Worm (Caenorhabditis elegans) whole organism, L1 larva: Measurements from ENCODE around the gene rig-6.

Experiments used
- C16A3.4 ChIP-seq: fragments of 150-350 bp; optimal IDR thresholded peaks from 2 replicates; lab custom pipeline; 2014; ENCODE audit warnings: missing biosample characterization, missing genetic modification characterization
- F16B12.6 ChIP-seq: fragments of 150-350 bp; optimal IDR thresholded peaks from 2 replicates; lab custom pipeline; 2014; ENCODE audit warnings: missing biosample characterization, missing genetic modification characterization
- Y116A8C.19 ChIP-seq: sonication (generic microtip); optimal IDR thresholded peaks from 2 replicates; lab custom pipeline; 2016; ENCODE audit warnings: missing compliant biosample characterization, missing genetic modification characterization, borderline replicate concordance
- alr-1 ChIP-seq: fragments of 200-800 bp; sonication (Bioruptor generic); optimal IDR thresholded peaks from 2 replicates; lab custom pipeline; 2018; ENCODE audit warnings: borderline replicate concordance, mild to moderate bottlenecking, missing genetic modification characterization, missing compliant biosample characterization
- ceh-63 ChIP-seq: fragments of 200-800 bp; sonication (Bioruptor generic); optimal IDR thresholded peaks from 2 replicates; lab custom pipeline; 2018; ENCODE audit warnings: mild to moderate bottlenecking, missing genetic modification characterization, missing compliant biosample characterization
- ceh-8 ChIP-seq: fragments of 200-800 bp; sonication (Bioruptor generic); optimal IDR thresholded peaks from 2 replicates; lab custom pipeline; 2018; ENCODE audit warnings: mild to moderate bottlenecking, missing genetic modification characterization, moderate library complexity, missing compliant biosample characterization
- ceh-82 ChIP-seq, 3 experiments: fragments of 150-350 bp in 1 of 3; sonication (generic microtip) in 2 of 3; optimal IDR thresholded peaks; 2 replicates each; lab custom pipeline; 2014 to 2017; ENCODE audit warnings: missing biosample characterization in 3 of 3, missing genetic modification characterization in 3 of 3
- ces-1 ChIP-seq: fragments of 150-350 bp; optimal IDR thresholded peaks from 2 replicates; lab custom pipeline; 2014; ENCODE audit warnings: missing biosample characterization, missing genetic modification reagents, missing genetic modification characterization
- dpl-1 ChIP-seq, 3 experiments: fragments of 150-350 bp in 2 of 3; sonication (generic microtip) in 1 of 3; optimal IDR thresholded peaks; 2 replicates each; lab custom pipeline; 2014 to 2017; ENCODE audit warnings: missing biosample characterization in 3 of 3, missing genetic modification characterization in 3 of 3, missing genetic modification reagents in 3 of 3
- dsc-1 ChIP-seq: sonication (generic microtip); optimal IDR thresholded peaks from 2 replicates; lab custom pipeline; 2016; ENCODE audit warnings: mild to moderate bottlenecking, missing genetic modification characterization, missing compliant biosample characterization
- egl-13 ChIP-seq: sonication (generic microtip); optimal IDR thresholded peaks from 2 replicates; lab custom pipeline; 2016; ENCODE audit warnings: missing genotype, missing genetic modification reagents, missing genetic modification characterization, missing compliant biosample characterization
- elt-2 ChIP-seq: sonication (generic microtip); optimal IDR thresholded peaks from 2 replicates; lab custom pipeline; 2016; ENCODE audit warnings: missing genetic modification characterization, mild to moderate bottlenecking, inconsistent platforms, missing compliant biosample characterization, missing genetic modification reagents
- ets-5 ChIP-seq: fragments of 200-800 bp; sonication (Bioruptor generic); IDR thresholded peaks from 2 replicates; pipeline ENCODE4 v1.3.6; 2022; ENCODE audit warnings: missing genetic modification characterization, missing compliant biosample characterization
- fkh-10 ChIP-seq: sonication (generic microtip); optimal IDR thresholded peaks from 2 replicates; lab custom pipeline; 2017; ENCODE audit warnings: missing biosample characterization, missing genetic modification reagents, missing genetic modification characterization
- fkh-4 ChIP-seq: sonication (generic microtip); optimal IDR thresholded peaks from 2 replicates; lab custom pipeline; 2016; ENCODE audit warnings: missing compliant biosample characterization, missing genetic modification characterization, borderline replicate concordance
- fkh-8 ChIP-seq: sonication (generic microtip); optimal IDR thresholded peaks from 2 replicates; lab custom pipeline; 2016; ENCODE audit warnings: mild to moderate bottlenecking, missing genetic modification characterization, missing compliant biosample characterization
- fos-1 ChIP-seq: fragments of 150-350 bp; optimal IDR thresholded peaks from 2 replicates; lab custom pipeline; 2014; ENCODE audit warnings: missing biosample characterization, missing genetic modification characterization
- hpl-2 ChIP-seq: fragments of 150-350 bp; optimal IDR thresholded peaks from 2 replicates; lab custom pipeline; 2014; ENCODE audit warnings: missing biosample characterization, missing genetic modification reagents, missing genetic modification characterization
- isw-1 ChIP-seq: fragments of 200-800 bp; sonication (Bioruptor generic); IDR thresholded peaks from 2 replicates; pipeline ENCODE4 v1.3.6; 2022; ENCODE audit warnings: missing genetic modification characterization, missing compliant biosample characterization
- lin-13 ChIP-seq: fragments of 150-350 bp; optimal IDR thresholded peaks from 2 replicates; lab custom pipeline; 2014; ENCODE audit warnings: missing biosample characterization, missing genetic modification reagents, missing genetic modification characterization
- lin-15B ChIP-seq: fragments of 150-350 bp; sonication (generic microtip); optimal IDR thresholded peaks from 3 replicates; lab custom pipeline; 2014; ENCODE audit warnings: missing biosample characterization, missing genetic modification characterization
- lin-35 ChIP-seq, 2 experiments: fragments of 150-350 bp; optimal IDR thresholded peaks; 2 replicates each; lab custom pipeline; 2014; ENCODE audit warnings: missing biosample characterization in 2 of 2, missing genetic modification characterization in 2 of 2, missing genetic modification reagents in 2 of 2
- lin-39 ChIP-seq: fragments of 150-350 bp; optimal IDR thresholded peaks from 2 replicates; lab custom pipeline; 2014; ENCODE audit warnings: missing biosample characterization, missing genetic modification reagents, missing genetic modification characterization
- lir-3 ChIP-seq: sonication (generic microtip); optimal IDR thresholded peaks from 2 replicates; lab custom pipeline; 2016; ENCODE audit warnings: mild to moderate bottlenecking, missing genetic modification characterization, moderate library complexity, missing compliant biosample characterization; ENCODE audit not compliant: poor library complexity
- mab-9 ChIP-seq: fragments of 200-800 bp; sonication (Bioruptor generic); IDR thresholded peaks from 2 replicates; pipeline ENCODE4 v1.3.6; 2022; ENCODE audit warnings: missing genetic modification reagents, missing genetic modification characterization, missing compliant biosample characterization
- mdl-1 ChIP-seq, 2 experiments: fragments of 150-350 bp; optimal IDR thresholded peaks; 2 replicates each; lab custom pipeline; 2014 to 2017; ENCODE audit warnings: missing biosample characterization in 2 of 2, missing genetic modification characterization in 2 of 2, inconsistent platforms in 1 of 2
- mef-2 ChIP-seq: fragments of 150-350 bp; optimal IDR thresholded peaks from 2 replicates; lab custom pipeline; 2014; ENCODE audit warnings: missing biosample characterization, missing genetic modification characterization
- mep-1 ChIP-seq: fragments of 150-350 bp; optimal IDR thresholded peaks from 2 replicates; lab custom pipeline; 2014; ENCODE audit warnings: missing biosample characterization, missing genetic modification characterization
- nhr-11 ChIP-seq: fragments of 150-350 bp; optimal IDR thresholded peaks from 2 replicates; lab custom pipeline; 2014; ENCODE audit warnings: missing biosample characterization, missing genetic modification characterization
- nhr-19 ChIP-seq: fragments of 200-800 bp; sonication (Bioruptor generic); conservative IDR thresholded peaks from 2 replicates; pipeline ENCODE4 v1.3.6; 2022; ENCODE audit warnings: missing genetic modification characterization, missing compliant biosample characterization
- nhr-237 ChIP-seq: fragments of 150-350 bp; optimal IDR thresholded peaks from 2 replicates; lab custom pipeline; 2014; ENCODE audit warnings: missing biosample characterization, missing genetic modification characterization
- nhr-47 ChIP-seq: sonication (generic microtip); optimal IDR thresholded peaks from 2 replicates; lab custom pipeline; 2016; ENCODE audit warnings: mild to moderate bottlenecking, missing genetic modification characterization, moderate library complexity, missing compliant biosample characterization
- nhr-71 ChIP-seq: sonication (generic microtip); optimal IDR thresholded peaks from 2 replicates; lab custom pipeline; 2016; ENCODE audit warnings: mild to moderate bottlenecking, missing genetic modification characterization, moderate library complexity, missing compliant biosample characterization
- nhr-76 ChIP-seq: sonication (generic microtip); optimal IDR thresholded peaks from 2 replicates; lab custom pipeline; 2017; ENCODE audit warnings: missing biosample characterization, missing genetic modification characterization
- nhr-84 ChIP-seq: sonication (generic microtip); optimal IDR thresholded peaks from 2 replicates; lab custom pipeline; 2017; ENCODE audit warnings: missing biosample characterization, missing genetic modification characterization
- nhr-85 ChIP-seq: sonication (generic microtip); peaks from one replicate; lab custom pipeline; 2016; ENCODE audit warnings: missing genetic modification characterization, inconsistent platforms, missing compliant biosample characterization
- pag-3 ChIP-seq: sonication (generic microtip); optimal IDR thresholded peaks from 2 replicates; lab custom pipeline; 2017; ENCODE audit warnings: missing genetic modification characterization, mild to moderate bottlenecking, missing compliant biosample characterization, antibody characterized with exemption, borderline replicate concordance; ENCODE audit not compliant: insufficient read depth
- pqm-1 ChIP-seq: sonication (generic microtip); optimal IDR thresholded peaks from 3 replicates; lab custom pipeline; 2017; ENCODE audit warnings: missing biosample characterization, missing genetic modification characterization
- rnt-1 ChIP-seq: sonication (generic microtip); optimal IDR thresholded peaks from 2 replicates; lab custom pipeline; 2016; ENCODE audit warnings: mild to moderate bottlenecking, missing genetic modification characterization, moderate library complexity, missing compliant biosample characterization
- sox-4 ChIP-seq: sonication (generic microtip); optimal IDR thresholded peaks from 2 replicates; lab custom pipeline; 2016; ENCODE audit warnings: missing genetic modification characterization, missing compliant biosample characterization
- sptf-1 ChIP-seq: fragments of 150-350 bp; optimal IDR thresholded peaks from 2 replicates; lab custom pipeline; 2014; ENCODE audit warnings: missing biosample characterization, missing genetic modification characterization
- swsn-7 ChIP-seq: sonication (generic microtip); optimal IDR thresholded peaks from 2 replicates; lab custom pipeline; 2016; ENCODE audit warnings: missing genetic modification characterization, missing compliant biosample characterization
- tlp-1 ChIP-seq: fragments of 150-350 bp; optimal IDR thresholded peaks from 2 replicates; lab custom pipeline; 2014; ENCODE audit warnings: missing biosample characterization, missing genetic modification characterization
- unc-130 ChIP-seq: fragments of 150-350 bp; optimal IDR thresholded peaks from 2 replicates; lab custom pipeline; 2017; ENCODE audit warnings: missing biosample characterization, missing genetic modification characterization, inconsistent platforms
- unc-30 ChIP-seq: sonication (generic microtip); optimal IDR thresholded peaks from 2 replicates; lab custom pipeline; 2017; ENCODE audit warnings: missing biosample characterization, missing genetic modification characterization
- unc-62 ChIP-seq: fragments of 150-350 bp; optimal IDR thresholded peaks from 2 replicates; lab custom pipeline; 2014; ENCODE audit warnings: missing biosample characterization, missing genetic modification reagents, missing genetic modification characterization
- unc-86 ChIP-seq: sonication (generic microtip); optimal IDR thresholded peaks from 2 replicates; lab custom pipeline; 2016; ENCODE audit warnings: missing genetic modification characterization, missing compliant biosample characterization
- unc-98 ChIP-seq: fragments of 200-800 bp; sonication (Bioruptor generic); IDR thresholded peaks from 2 replicates; pipeline ENCODE4 v1.3.6; 2022; ENCODE audit warnings: missing genetic modification characterization, missing compliant biosample characterization
- zip-4 ChIP-seq: fragments of 200-800 bp; sonication (Bioruptor generic); optimal IDR thresholded peaks from 2 replicates; lab custom pipeline; 2018; ENCODE audit warnings: mild to moderate bottlenecking, missing genetic modification characterization, moderate library complexity, missing compliant biosample characterization
- ztf-11 ChIP-seq, 2 experiments: sonication (generic microtip); optimal IDR thresholded peaks; 2 replicates each; lab custom pipeline; 2016 to 2017; ENCODE audit warnings: missing genetic modification characterization in 2 of 2, missing biosample characterization in 1 of 2, missing compliant biosample characterization in 1 of 2
- ztf-4 ChIP-seq: fragments of 150-350 bp; optimal IDR thresholded peaks from 2 replicates; lab custom pipeline; 2014; ENCODE audit warnings: missing biosample characterization, missing genetic modification characterization

Gene rig-6

ce11 chrII:4827734-4828609 lies 16.1 kb upstream of the rig-6 start, which contains the start of the genes fbxb-88 and tbck-1 (continued):
- peak; percentile 55 for TF ChIP-seq rnt-1
- no peak for TF ChIP-seq pqm-1 (tag; lab: Kevin White, UChicago)
- TF ChIP-seq mab-9 (GFP tag; lab: Robert Waterston, UW): no peak
- peak; percentile 68 for TF ChIP-seq nhr-47 (tag; lab: Kevin White, UChicago)
- peak; percentile 51 for TF ChIP-seq elt-2
- TF ChIP-seq unc-86 (tag; lab: Kevin White, UChicago): peak; percentile 21
- no peak for TF ChIP-seq nhr-237 (tag; lab: Kevin White, UChicago)
- no peak for TF ChIP-seq alr-1
- TF ChIP-seq ztf-11 (tag; optimal IDR thresholded peaks at IDR 0.05; lab: Kevin White, UChicago): peak in 1 of 2 experiments; percentile 14
- TF ChIP-seq hpl-2 (GFP tag; lab: Kevin White, UChicago): no peak
- peak; percentile 8; the same call in 1 of the 2 replicates for TF ChIP-seq isw-1 (GFP tag; lab: Robert Waterston, UW)
- TF ChIP-seq ztf-4 (tag; lab: Kevin White, UChicago): no peak
- no peak for TF ChIP-seq mef-2 (tag; lab: Kevin White, UChicago)
- TF ChIP-seq F16B12.6 (tag; lab: Kevin White, UChicago): peak; percentile 94
- TF ChIP-seq fos-1 (tag; lab: Kevin White, UChicago): no peak
- peak; percentile 98 for TF ChIP-seq lin-35 (GFP tag; optimal IDR thresholded peaks at IDR 0.05; lab: Kevin White, UChicago)
- TF ChIP-seq lin-15B: peak; percentile 21
- peak; percentile 30 for TF ChIP-seq unc-130 (tag; lab: Kevin White, UChicago)
- TF ChIP-seq fkh-10 (GFP tag; lab: Kevin White, UChicago): no peak
- TF ChIP-seq pag-3 (tag; lab: Kevin White, UChicago): peak; percentile 13
- TF ChIP-seq mdl-1 (tag; optimal IDR thresholded peaks at IDR 0.05; lab: Kevin White, UChicago): no peak
- TF ChIP-seq ets-5 (GFP tag; lab: Robert Waterston, UW): no peak
- TF ChIP-seq tlp-1 (tag; lab: Kevin White, UChicago): no peak
- no peak for TF ChIP-seq unc-98 (GFP tag; lab: Robert Waterston, UW)
- no peak for TF ChIP-seq ceh-63
- TF ChIP-seq ces-1 (GFP tag; lab: Kevin White, UChicago): no peak
- no peak for TF ChIP-seq nhr-11 (tag; lab: Kevin White, UChicago)
- peak in 2 of 3 experiments; percentile 53 to 62 for TF ChIP-seq ceh-82 (tag; optimal IDR thresholded peaks at IDR 0.05; lab: Kevin White, UChicago)
- no peak for TF ChIP-seq lin-13 (GFP tag; lab: Kevin White, UChicago)
- TF ChIP-seq unc-30 (tag; lab: Kevin White, UChicago): no peak
- peak; percentile 37 for TF ChIP-seq dsc-1 (tag; lab: Kevin White, UChicago)
- TF ChIP-seq swsn-7: peak; percentile 59
- no peak for TF ChIP-seq egl-13 (tag; lab: Kevin White, UChicago)
- TF ChIP-seq nhr-85: peak; percentile 80
- no peak for TF ChIP-seq nhr-84 (tag; lab: Kevin White, UChicago)
- TF ChIP-seq unc-62 (GFP tag; lab: Kevin White, UChicago): no peak
- peak; percentile 27 for TF ChIP-seq lir-3 (tag; lab: Kevin White, UChicago)
- TF ChIP-seq ceh-8 (GFP tag; lab: Kevin White, UChicago): no peak
- TF ChIP-seq fkh-4 (tag; lab: Kevin White, UChicago): no peak
- peak; percentile 95 to 98 (median 97) for TF ChIP-seq dpl-1 (GFP tag; optimal IDR thresholded peaks at IDR 0.05; lab: Kevin White, UChicago)
- TF ChIP-seq mep-1: peak; percentile 67
- TF ChIP-seq nhr-76: no peak
- TF ChIP-seq Y116A8C.19 (tag; lab: Kevin White, UChicago): no peak
- TF ChIP-seq lin-39 (tag; lab: Kevin White, UChicago): peak; percentile 44
- no peak for TF ChIP-seq zip-4 (GFP tag; lab: Kevin White, UChicago)
- no peak for TF ChIP-seq fkh-8 (tag; lab: Kevin White, UChicago)
- peak; percentile 57 for TF ChIP-seq C16A3.4 (tag; lab: Kevin White, UChicago)
- TF ChIP-seq nhr-71: no peak
- TF ChIP-seq nhr-19 (GFP tag; lab: Robert Waterston, UW): peak; percentile 52
- TF ChIP-seq sox-4: no peak
- TF ChIP-seq sptf-1 (tag; lab: Kevin White, UChicago): no peak
